Fruit fly (Drosophila melanogaster) whole organism, embryonic: ENCODE data around the gene LysB.
"Not testable (repeated sequence)": the region's sequence is repeated elsewhere in the genome, so short reads cannot be mapped to it uniquely, and the experiment has no call there.

ENCODE experiments used
- CG13287 ChIP-seq: fragments of 200-800 bp; sonication (Bioruptor generic); IDR thresholded peaks from 2 replicates; pipeline ENCODE4 v1.3.6; 2022; ENCODE audit warnings: missing biosample characterization, missing genetic modification characterization; ENCODE audit not compliant: partially characterized antibody
- CG2199 ChIP-seq: fragments of 200-800 bp; sonication (Bioruptor generic); IDR thresholded peaks from 3 replicates; pipeline ENCODE4 v1.3.6; 2022; ENCODE audit warnings: missing biosample characterization, missing genetic modification characterization
- CG34422 ChIP-seq: fragments of 200-800 bp; sonication (Bioruptor generic); IDR thresholded peaks from 3 replicates; pipeline ENCODE4 v1.3.6; 2022; ENCODE audit warnings: missing biosample characterization, missing genetic modification characterization
- Neu2 ChIP-seq: fragments of 200-800 bp; sonication (Bioruptor generic); optimal IDR thresholded peaks from 3 replicates; lab custom pipeline; 2016; ENCODE audit warnings: missing biosample characterization, missing genetic modification characterization, borderline replicate concordance
- pros ChIP-seq: fragments of 200-800 bp; sonication (Bioruptor generic); optimal IDR thresholded peaks from 3 replicates; lab custom pipeline; 2019; ENCODE audit warnings: missing biosample characterization, mild to moderate bottlenecking, missing genetic modification characterization, moderate library complexity

- TF ChIP-seq CG13287 (GFP tag; lab: Robert Waterston, UW); CG2199 (GFP tag; lab: Robert Waterston, UW); pros; Neu2; CG34422 (GFP tag; lab: Robert Waterston, UW): not testable (repeated sequence)
Measured at dm6 chr3L:1245810-1246209, 38.6 kb downstream of the LysB start, which contains the start of gene Klp61F.
